Fruit fly (Drosophila melanogaster): ENCODE results near the gene CG17896.

dm6 chrX:457803-458202 is 35.5 kb downstream of the CG17896 start:
- no peak for TF ChIP-seq h (optimal IDR thresholded peaks at IDR 0.05)
- no peak for TF ChIP-seq psq (optimal IDR thresholded peaks at IDR 0.05)
- TF ChIP-seq Myc (optimal IDR thresholded peaks at IDR 0.05) = no peak
- no peak for TF ChIP-seq Sin3A (optimal IDR thresholded peaks at IDR 0.05)
- TF ChIP-seq ttk (optimal IDR thresholded peaks at IDR 0.05) = no peak
